Fruit fly (Drosophila melanogaster) whole organism, wandering third instar larva: ENCODE data around the gene Eig71Ee.

Experiments
- dsf ChIP-seq: sonication (Bioruptor generic); optimal IDR thresholded peaks from 2 replicates; lab custom pipeline; 2016; ENCODE audit warnings: missing biosample characterization, missing genetic modification characterization, borderline replicate concordance
- pan ChIP-seq: fragments of >200 bp; optimal IDR thresholded peaks from 2 replicates; lab custom pipeline; 2017
- psq ChIP-seq: fragments of 200-800 bp; sonication (Bioruptor generic); optimal IDR thresholded peaks from 3 replicates; lab custom pipeline; 2017; ENCODE audit warnings: missing biosample characterization, mild to moderate bottlenecking, missing genetic modification characterization, moderate library complexity
- usp ChIP-seq: fragments of >200 bp; optimal IDR thresholded peaks from 2 replicates; lab custom pipeline; 2017; ENCODE audit warnings: missing biosample characterization, missing genetic modification characterization

DNA sequence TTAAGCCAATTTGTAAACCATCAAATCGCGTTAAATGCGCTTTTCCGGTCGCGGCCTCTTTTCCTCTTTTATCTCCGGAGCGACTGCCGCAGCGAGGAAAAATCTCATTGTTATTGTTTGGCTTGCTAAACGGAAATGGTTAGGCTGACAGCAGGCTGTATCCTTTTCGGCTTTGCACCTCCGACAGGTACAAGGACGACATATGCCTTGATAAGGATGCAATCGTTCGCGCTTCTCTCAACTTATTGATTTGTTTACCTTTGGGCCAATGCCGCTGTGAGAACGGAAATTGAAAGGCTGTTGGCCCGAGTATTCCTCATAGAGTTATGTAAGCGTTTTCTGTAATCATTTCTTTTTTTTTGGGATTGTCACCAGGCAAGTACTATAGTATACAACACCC, 17.3 kb downstream of the Eig71Ee start:
- TF ChIP-seq psq (GFP tag; lab: Kevin White, UChicago): no peak
- TF ChIP-seq dsf (GFP tag; lab: Kevin White, UChicago): no peak
- TF ChIP-seq pan: no peak
- TF ChIP-seq usp (GFP tag; lab: Kevin White, UChicago): no peak
